Fruit fly (Drosophila melanogaster): ENCODE measurements around the gene Pdi.

- TF ChIP-seq CG8478 (optimal IDR thresholded peaks at IDR 0.05) (no peak), usp (GFP tag; optimal IDR thresholded peaks at IDR 0.05) (no peak), psq (optimal IDR thresholded peaks at IDR 0.05) (no peak)
Observed at dm6 chr3L:15174086-15174485, 31.4 kb upstream of the Pdi start.

Measured in whole organism.